Worm (Caenorhabditis elegans) whole organism, midembryonic: ENCODE data around the gene ZK688.9.

Source experiments
- cog-1 ChIP-seq: sonication (generic microtip); optimal IDR thresholded peaks from 2 replicates; lab custom pipeline; 2016; ENCODE audit warnings: missing genetic modification characterization, missing compliant biosample characterization
- flt-1 ChIP-seq: fragments of 200-800 bp; sonication (Bioruptor generic); IDR thresholded peaks from 2 replicates; pipeline ENCODE4 v1.3.6; 2022; ENCODE audit warnings: missing genetic modification characterization, missing compliant biosample characterization
- klf-2 ChIP-seq: fragments of 200-800 bp; sonication (Bioruptor generic); conservative IDR thresholded peaks from 2 replicates; pipeline ENCODE4 v1.3.6; 2022; ENCODE audit warnings: missing genetic modification reagents, missing genetic modification characterization, missing compliant biosample characterization
- med-1 ChIP-seq: sonication (generic microtip); optimal IDR thresholded peaks from 2 replicates; lab custom pipeline; 2017; ENCODE audit warnings: missing genetic modification characterization, mild to moderate bottlenecking, missing compliant biosample characterization, antibody characterized with exemption, missing genetic modification reagents; ENCODE audit not compliant: insufficient read depth
- ztf-23 ChIP-seq: fragments of 200-800 bp; sonication (Bioruptor generic); IDR thresholded peaks from 2 replicates; pipeline ENCODE4 v1.3.6; 2022; ENCODE audit warnings: missing genetic modification reagents, missing genetic modification characterization, missing compliant biosample characterization

ce11 chrIII:7880132-7880715 is 2.6 kb downstream of the ZK688.9 start:
- TF ChIP-seq flt-1 (GFP tag; lab: Robert Waterston, UW) (no peak), ztf-23 (GFP tag; lab: Robert Waterston, UW) (no peak), klf-2 (GFP tag; lab: Robert Waterston, UW) (no peak), med-1 (GFP tag; lab: Kevin White, UChicago) (no peak), cog-1 (tag; lab: Kevin White, UChicago) (no peak)
